Worm (Caenorhabditis elegans): Measurements from ENCODE around the gene F18E3.11.

DNA sequence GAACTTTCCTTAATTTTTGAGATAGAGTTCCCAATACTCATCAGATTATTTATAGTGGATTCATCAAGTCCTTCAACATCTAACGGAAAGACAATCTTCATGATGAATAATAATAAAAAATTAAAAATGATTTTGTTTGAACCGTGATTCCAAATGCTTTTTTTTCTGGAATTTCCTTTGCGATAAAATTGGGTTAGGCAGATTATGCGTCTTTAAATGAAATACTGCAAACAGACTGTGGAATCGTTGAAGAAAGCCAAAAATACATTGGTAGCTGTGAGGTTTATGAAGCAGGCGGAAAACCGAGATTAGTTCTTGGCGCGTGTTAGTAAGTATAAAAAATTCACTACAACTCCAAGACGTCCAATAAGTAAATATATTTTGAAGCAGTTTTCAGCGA is 13.3 kb downstream of the F18E3.11 start, which contains the start of gene srw-68:
- TF ChIP-seq hmbx-1 (tag; optimal IDR thresholded peaks at IDR 0.05) (no peak), flt-1 (GFP tag; IDR thresholded peaks at IDR 0.05) (no peak)
